Worm (Caenorhabditis elegans): ENCODE measurements around the gene ctsa-2.

DNA sequence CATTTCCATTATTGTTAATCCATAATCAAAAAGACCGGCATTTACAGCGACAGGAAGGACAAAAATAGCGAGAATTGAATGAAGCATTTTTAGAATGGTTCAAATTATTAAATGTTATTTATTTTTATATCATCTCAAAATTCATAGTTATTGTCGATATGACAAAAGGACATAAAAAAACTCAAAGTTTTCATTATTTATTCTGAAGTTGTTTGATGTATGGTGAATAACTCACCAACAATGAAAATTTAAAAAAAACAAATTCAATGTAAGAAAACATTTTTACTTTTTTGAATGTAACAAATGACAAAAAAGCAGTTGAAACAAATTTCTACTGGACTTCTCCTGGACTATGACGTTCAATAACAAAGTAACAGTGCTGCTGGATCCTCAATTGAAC is 10.1 kb upstream of the ctsa-2 start, which contains the start of gene K10C2.14:
- TF ChIP-seq mep-1 (tag; optimal IDR thresholded peaks at IDR 0.05) (no peak), nhr-12 (tag; optimal IDR thresholded peaks at IDR 0.05) (no peak), unc-62 (GFP tag; optimal IDR thresholded peaks at IDR 0.05) (no peak), pha-4 (tag; optimal IDR thresholded peaks at IDR 0.05) (no peak), elt-3 (tag; optimal IDR thresholded peaks at IDR 0.05) (no peak), snpc-4 (tag; optimal IDR thresholded peaks at IDR 0.05) (no peak)

All from whole organism, mixed stage, embryonic.